Fruit fly (Drosophila melanogaster) whole organism, embryonic: ENCODE results near the gene EMC3.
A peak's percentile ranks its signal among the peaks of the same experiment; 100 is the strongest.

ENCODE experiments used
- Ada2b ChIP-seq: fragments of 200-800 bp; sonication (Bioruptor generic); IDR thresholded peaks from 2 replicates; pipeline ENCODE4 v1.3.6; 2022; ENCODE audit warnings: missing biosample characterization, missing genetic modification characterization
- Adf1 ChIP-seq: fragments of 200-800 bp; sonication (Bioruptor generic); IDR thresholded peaks from 2 replicates; pipeline ENCODE4 v1.3.6; 2022; ENCODE audit warnings: missing biosample characterization, missing genetic modification characterization
- BtbVII ChIP-seq: fragments of 200-800 bp; sonication (Bioruptor generic); optimal IDR thresholded peaks from 3 replicates; lab custom pipeline; 2017; ENCODE audit warnings: missing biosample characterization, mild to moderate bottlenecking, missing genetic modification characterization
- CG12071 ChIP-seq: fragments of 200-800 bp; sonication (Bioruptor generic); optimal IDR thresholded peaks from 3 replicates; lab custom pipeline; 2018; ENCODE audit warnings: missing biosample characterization, mild to moderate bottlenecking, missing genetic modification characterization
- CG1233 ChIP-seq: fragments of 200-800 bp; sonication (Bioruptor generic); optimal IDR thresholded peaks from 4 replicates; lab custom pipeline; 2018; ENCODE audit warnings: missing biosample characterization, mild to moderate bottlenecking, missing genetic modification characterization
- CG12769 ChIP-seq: fragments of 200-800 bp; sonication (Bioruptor generic); optimal IDR thresholded peaks from 2 replicates; lab custom pipeline; 2019; ENCODE audit warnings: missing biosample characterization, mild to moderate bottlenecking, missing genetic modification characterization, moderate library complexity
- CG13775 ChIP-seq: fragments of 200-800 bp; sonication (Bioruptor generic); optimal IDR thresholded peaks from 3 replicates; lab custom pipeline; 2017; ENCODE audit warnings: missing biosample characterization, mild to moderate bottlenecking, missing genetic modification characterization
- CG14050 ChIP-seq: fragments of 200-800 bp; sonication (Bioruptor generic); IDR thresholded peaks from 3 replicates; pipeline ENCODE4 v1.3.6; 2022; ENCODE audit warnings: missing biosample characterization, missing genetic modification characterization
- CG17912 ChIP-seq: fragments of 200-800 bp; sonication (Bioruptor generic); optimal IDR thresholded peaks from 2 replicates; lab custom pipeline; 2018; ENCODE audit warnings: missing biosample characterization, mild to moderate bottlenecking, missing genetic modification characterization
- CG32772 ChIP-seq: fragments of 200-800 bp; sonication (Bioruptor generic); IDR thresholded peaks from 2 replicates; pipeline ENCODE4 v1.3.6; 2022; ENCODE audit warnings: missing biosample characterization, missing genetic modification characterization
- CG3726 ChIP-seq: fragments of 200-800 bp; sonication (Bioruptor generic); IDR thresholded peaks from 3 replicates; pipeline ENCODE4, ENCODE4 v1.3.6; 2022; ENCODE audit warnings: missing biosample characterization, missing genetic modification characterization
- CG3847 ChIP-seq: fragments of 200-800 bp; sonication (Bioruptor generic); IDR thresholded peaks from 2 replicates; pipeline ENCODE4 v1.3.6; 2022; ENCODE audit warnings: missing biosample characterization, missing genetic modification characterization
- CG6272 ChIP-seq: fragments of 200-800 bp; sonication (Bioruptor generic); IDR thresholded peaks from 2 replicates; pipeline ENCODE4 v1.3.6; 2022; ENCODE audit warnings: missing biosample characterization, missing genetic modification characterization
- CG7928 ChIP-seq: fragments of 200-800 bp; sonication (Bioruptor generic); optimal IDR thresholded peaks from 2 replicates; lab custom pipeline; 2017; ENCODE audit warnings: missing biosample characterization, mild to moderate bottlenecking, missing genetic modification characterization
- CG8765 ChIP-seq: fragments of 200-800 bp; sonication (Bioruptor generic); IDR thresholded peaks from 2 replicates; pipeline ENCODE4 v1.3.6; 2022; ENCODE audit warnings: missing biosample characterization, missing genetic modification characterization
- Dll ChIP-seq: fragments of 200-800 bp; sonication (Bioruptor generic); IDR thresholded peaks from 4 replicates; pipeline ENCODE4 v1.3.6; 2022; ENCODE audit warnings: missing biosample characterization, missing genetic modification characterization; ENCODE audit not compliant: partially characterized antibody
- E2f1 ChIP-seq: fragments of 200-800 bp; sonication (Bioruptor generic); IDR thresholded peaks from 2 replicates; pipeline ENCODE4 v1.3.6; 2022; ENCODE audit warnings: missing biosample characterization, missing genetic modification characterization
- Elba2 ChIP-seq: fragments of 200-800 bp; sonication (Bioruptor generic); optimal IDR thresholded peaks from 3 replicates; lab custom pipeline; 2016; ENCODE audit warnings: missing biosample characterization, missing genetic modification characterization
- Gug ChIP-seq: fragments of 200-800 bp; sonication (Bioruptor generic); IDR thresholded peaks from 4 replicates; pipeline ENCODE4 v1.3.6; 2022; ENCODE audit warnings: missing biosample characterization, missing genetic modification characterization
- HLHmδ ChIP-seq: fragments of 200-800 bp; sonication (Bioruptor generic); optimal IDR thresholded peaks from 2 replicates; lab custom pipeline; 2018; ENCODE audit warnings: missing biosample characterization, mild to moderate bottlenecking, missing genetic modification characterization, moderate library complexity
- Hmr ChIP-seq: fragments of 200-800 bp; sonication (Bioruptor generic); optimal IDR thresholded peaks from 3 replicates; lab custom pipeline; 2017; ENCODE audit warnings: mild to moderate bottlenecking, missing biosample characterization, missing genetic modification reagents, missing genetic modification characterization
- Hr3 ChIP-seq: fragments of 200-800 bp; sonication (Bioruptor generic); optimal IDR thresholded peaks from 3 replicates; lab custom pipeline; 2016; ENCODE audit warnings: missing biosample characterization, missing genetic modification characterization
- Hr39 ChIP-seq: fragments of >200 bp; optimal IDR thresholded peaks from 2 replicates; lab custom pipeline; 2017
- Hr51 ChIP-seq, 2 experiments: fragments of 200-800 bp; sonication (Bioruptor generic); optimal IDR thresholded peaks; 2 replicates in 1 of 2; 3 replicates in 1 of 2; lab custom pipeline; 2016 to 2018; ENCODE audit warnings: missing biosample characterization in 2 of 2, missing genetic modification characterization in 2 of 2, mild to moderate bottlenecking in 1 of 2, moderate library complexity in 1 of 2
- Mrtf ChIP-seq: fragments of 200-800 bp; sonication (Bioruptor generic); IDR thresholded peaks from 3 replicates; pipeline ENCODE4 v1.3.6; 2022; ENCODE audit warnings: missing biosample characterization, missing genetic modification characterization
- Poxn ChIP-seq: fragments of 200-800 bp; sonication (Bioruptor generic); IDR thresholded peaks from 2 replicates; pipeline ENCODE4 v1.3.6; 2022; ENCODE audit warnings: missing biosample characterization, missing genetic modification characterization
- Ravus ChIP-seq: fragments of 200-800 bp; sonication (Bioruptor generic); IDR thresholded peaks from 2 replicates; pipeline ENCODE4 v1.3.6; 2022; ENCODE audit warnings: missing biosample characterization, missing genetic modification characterization
- TFAM ChIP-seq: fragments of 200-800 bp; sonication (Bioruptor generic); optimal IDR thresholded peaks from 2 replicates; lab custom pipeline; 2017; ENCODE audit warnings: missing biosample characterization, missing genetic modification characterization, inconsistent platforms
- Tbp ChIP-seq: fragments of >200 bp; optimal IDR thresholded peaks from 2 replicates; lab custom pipeline; 2018; ENCODE audit warnings: missing biosample characterization, missing genetic modification characterization
- YL-1 ChIP-seq: fragments of 200-800 bp; sonication (Bioruptor generic); optimal IDR thresholded peaks from 3 replicates; lab custom pipeline; 2017; ENCODE audit warnings: missing biosample characterization, mild to moderate bottlenecking, missing genetic modification characterization
- abd-A ChIP-seq: fragments of 200-800 bp; sonication (Bioruptor generic); optimal IDR thresholded peaks from 3 replicates; lab custom pipeline; 2019; ENCODE audit warnings: missing biosample characterization, mild to moderate bottlenecking, missing genetic modification characterization, moderate library complexity
- ara ChIP-seq: fragments of 200-800 bp; sonication (Bioruptor generic); IDR thresholded peaks from 2 replicates; pipeline ENCODE4 v1.3.6; 2022; ENCODE audit warnings: missing biosample characterization, missing genetic modification characterization
- bigmax ChIP-seq: fragments of 200-800 bp; sonication (Bioruptor generic); optimal IDR thresholded peaks from 2 replicates; lab custom pipeline; 2018; ENCODE audit warnings: missing biosample characterization, mild to moderate bottlenecking, missing genetic modification characterization
- dmrt11E ChIP-seq: fragments of 200-800 bp; sonication (Bioruptor generic); optimal IDR thresholded peaks from 3 replicates; lab custom pipeline; 2018; ENCODE audit warnings: missing biosample characterization, mild to moderate bottlenecking, missing genetic modification characterization, moderate library complexity
- exex ChIP-seq: fragments of 200-800 bp; sonication (Bioruptor generic); optimal IDR thresholded peaks from 4 replicates; lab custom pipeline; 2018; ENCODE audit warnings: missing biosample characterization, mild to moderate bottlenecking, missing genetic modification characterization, moderate library complexity
- eyg ChIP-seq: fragments of 200-800 bp; sonication (Bioruptor generic); optimal IDR thresholded peaks from 3 replicates; lab custom pipeline; 2016; ENCODE audit warnings: missing biosample characterization, missing genetic modification characterization
- fd3F ChIP-seq: fragments of 200-800 bp; sonication (Bioruptor generic); optimal IDR thresholded peaks from 2 replicates; lab custom pipeline; 2018; ENCODE audit warnings: missing biosample characterization, mild to moderate bottlenecking, missing genetic modification characterization, moderate library complexity
- ftz-f1 ChIP-seq: fragments of 200-800 bp; sonication (Bioruptor generic); optimal IDR thresholded peaks from 2 replicates; lab custom pipeline; 2016; ENCODE audit warnings: missing biosample characterization, missing genetic modification characterization
- gce ChIP-seq: fragments of 200-800 bp; sonication (Bioruptor generic); IDR thresholded peaks from 3 replicates; pipeline ENCODE4 v1.3.6; 2022; ENCODE audit warnings: missing biosample characterization, missing genetic modification characterization
- onecut ChIP-seq: fragments of 200-800 bp; sonication (Bioruptor generic); IDR thresholded peaks from 2 replicates; pipeline ENCODE4 v1.3.6; 2022; ENCODE audit warnings: missing biosample characterization, missing genetic modification characterization
- pan ChIP-seq, 4 experiments: fragments of >200 bp in 3 of 4; fragments of 200-800 bp in 1 of 4; sonication (Bioruptor generic) in 1 of 4; optimal IDR thresholded peaks in 3 of 4; IDR thresholded peaks in 1 of 4; 2 replicates each; pipeline versions ENCODE4 v1.3.6 to Lab custom; 2017 to 2022; ENCODE audit warnings: missing biosample characterization in 2 of 4, missing genetic modification characterization in 2 of 4, mixed read lengths in 1 of 4
- pfk ChIP-seq: fragments of 200-800 bp; sonication (Bioruptor generic); optimal IDR thresholded peaks from 2 replicates; lab custom pipeline; 2018; ENCODE audit warnings: missing biosample characterization, mild to moderate bottlenecking, missing genetic modification characterization, moderate library complexity
- repo ChIP-seq: fragments of 200-800 bp; sonication (Bioruptor generic); optimal IDR thresholded peaks from 2 replicates; lab custom pipeline; 2016; ENCODE audit warnings: missing biosample characterization, missing genetic modification characterization
- rib ChIP-seq: fragments of 200-800 bp; sonication (Bioruptor generic); IDR thresholded peaks from 2 replicates; pipeline ENCODE4 v1.3.6; 2022; ENCODE audit warnings: missing biosample characterization, missing genetic modification characterization
- shn ChIP-seq: fragments of 200-800 bp; sonication (Bioruptor generic); optimal IDR thresholded peaks from 3 replicates; lab custom pipeline; 2016; ENCODE audit warnings: missing biosample characterization, missing genetic modification characterization
- wor ChIP-seq: fragments of 200-800 bp; sonication (Bioruptor generic); IDR thresholded peaks from 2 replicates; pipeline ENCODE4 v1.3.6; 2022; ENCODE audit warnings: missing biosample characterization, missing genetic modification characterization
- zen2 ChIP-seq: fragments of 200-800 bp; sonication (Bioruptor generic); IDR thresholded peaks from 3 replicates; pipeline ENCODE4 v1.3.6; 2022; ENCODE audit warnings: missing biosample characterization, missing genetic modification characterization; ENCODE audit not compliant: partially characterized antibody
- zfh1 ChIP-seq: fragments of 200-800 bp; sonication (Bioruptor generic); IDR thresholded peaks from 3 replicates; pipeline ENCODE4 v1.3.6; 2022; ENCODE audit warnings: missing biosample characterization, missing genetic modification characterization

The EMC3 gene

DNA sequence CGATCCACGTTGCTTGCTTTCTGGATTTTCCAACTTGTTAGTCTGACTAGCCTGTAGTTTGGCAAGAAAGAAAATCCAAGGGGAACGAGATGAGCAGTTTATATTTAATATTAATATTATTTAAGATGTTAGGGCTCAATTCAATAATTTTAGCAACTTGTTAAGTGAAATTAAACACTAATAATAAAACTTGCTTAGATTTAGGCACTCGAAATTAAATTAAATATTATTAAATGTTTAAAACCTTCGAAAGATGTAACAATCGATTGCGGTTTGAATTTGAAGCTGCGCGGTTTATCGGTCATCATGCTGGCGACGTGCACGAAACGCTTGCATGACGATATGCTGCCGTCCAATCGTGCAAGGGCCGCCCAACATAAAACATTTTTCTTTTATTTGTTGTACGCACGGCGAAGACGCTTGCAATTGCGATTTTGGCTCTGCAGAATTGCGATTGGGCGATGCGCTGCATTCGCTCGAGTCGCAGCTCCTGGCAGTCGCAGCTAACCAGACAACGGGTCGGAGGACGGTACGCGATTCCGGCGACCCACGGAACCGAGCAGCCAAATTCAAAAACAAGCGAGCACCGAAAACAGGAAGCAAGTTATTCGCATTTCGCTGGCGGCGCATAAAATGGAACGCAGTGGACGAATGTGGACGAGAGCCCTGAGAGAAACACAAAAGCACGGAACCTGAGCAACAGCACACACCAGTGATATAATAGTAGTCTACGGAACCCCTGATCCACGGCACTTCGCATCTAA is 5.0 kb upstream of the EMC3 start, which contains the start of the genes Vha16-5 and CG12299 (continued):
- TF ChIP-seq CG8765 (GFP tag; lab: Robert Waterston, UW) = peak; percentile 88; the same call in 1 of the 2 replicates
- peak; percentile 90 for TF ChIP-seq shn
- TF ChIP-seq Hr3 (GFP tag; lab: Kevin White, UChicago) = peak; percentile 81
- TF ChIP-seq Poxn (GFP tag; lab: Robert Waterston, UW) = peak; percentile 21; the same call in 1 of the 2 replicates
- TF ChIP-seq CG32772 = peak; percentile 88
- TF ChIP-seq bigmax (GFP tag; lab: Kevin White, UChicago) = no peak
- TF ChIP-seq BtbVII (GFP tag; lab: Kevin White, UChicago) = no peak
- peak; percentile 91 for TF ChIP-seq CG6272 (GFP tag; lab: Robert Waterston, UW)
- peak; percentile 74; the same call in 3 of the 4 replicates for TF ChIP-seq Gug (GFP tag; lab: Robert Waterston, UW)
- TF ChIP-seq CG3726 = peak; percentile 63; the same call in 2 of the 3 replicates
- TF ChIP-seq YL-1 = no peak
- TF ChIP-seq TFAM (GFP tag; lab: Kevin White, UChicago) = no peak
- peak; percentile 35 for TF ChIP-seq Ravus
- peak; percentile 89 for TF ChIP-seq Mrtf
- TF ChIP-seq Hr51 (GFP tag; optimal IDR thresholded peaks at IDR 0.05; lab: Kevin White, UChicago) = peak in 1 of 2 experiments; percentile 90
- TF ChIP-seq Elba2 (GFP tag; lab: Kevin White, UChicago) = peak; percentile 55
- no peak for TF ChIP-seq Hmr (GFP tag; lab: Kevin White, UChicago)
- TF ChIP-seq fd3F = peak; percentile 32
- peak; percentile 90 for TF ChIP-seq CG3847 (GFP tag; lab: Robert Waterston, UW)
- TF ChIP-seq HLHmδ = no peak
- peak; percentile 93 for TF ChIP-seq ara
- TF ChIP-seq CG12769 (tag; lab: Kevin White, UChicago) = no peak
- no peak for TF ChIP-seq Hr39 (lab: Kevin White, UChicago)
- TF ChIP-seq CG14050 (GFP tag; lab: Robert Waterston, UW) = peak; percentile 87
- TF ChIP-seq ftz-f1 (GFP tag; lab: Kevin White, UChicago) = peak; percentile 68
- TF ChIP-seq pan (optimal IDR thresholded peaks at IDR 0.05; lab: Kevin White, UChicago) = no peak
- peak in 1 of 2 experiments; percentile 88 for TF ChIP-seq pan (GFP tag; optimal IDR thresholded peaks at IDR 0.05 in 1 of 2, IDR thresholded peaks at IDR 0.05 in 1 of 2)
- peak; percentile 87 for TF ChIP-seq E2f1
- no peak for TF ChIP-seq Tbp
- TF ChIP-seq Adf1 = peak; percentile 72
- TF ChIP-seq exex = no peak
- TF ChIP-seq Dll = peak; percentile 64; the same call in 3 of the 4 replicates
- TF ChIP-seq eyg (GFP tag; lab: Kevin White, UChicago) = peak; percentile 74
- TF ChIP-seq repo (GFP tag; lab: Kevin White, UChicago) = peak; percentile 88
- TF ChIP-seq zfh1 (GFP tag; lab: Robert Waterston, UW) = peak; percentile 94
- TF ChIP-seq CG12071 (GFP tag; lab: Kevin White, UChicago) = no peak
- no peak for TF ChIP-seq gce (GFP tag; lab: Robert Waterston, UW)
- peak; percentile 91 for TF ChIP-seq CG13775
- peak; percentile 91 for TF ChIP-seq dmrt11E (tag; lab: Kevin White, UChicago)
- TF ChIP-seq CG17912 (GFP tag; lab: Kevin White, UChicago) = no peak
- no peak for TF ChIP-seq abd-A (tag; lab: Kevin White, UChicago)
- TF ChIP-seq Ada2b (GFP tag; lab: Robert Waterston, UW) = peak; percentile 90
- TF ChIP-seq pfk (GFP tag; lab: Kevin White, UChicago) = no peak
- TF ChIP-seq CG1233 (GFP tag; lab: Kevin White, UChicago) = peak; percentile 35
- peak; percentile 30 for TF ChIP-seq CG7928 (GFP tag; lab: Kevin White, UChicago)
- TF ChIP-seq wor (GFP tag; lab: Robert Waterston, UW) = peak; percentile 77
- TF ChIP-seq zen2 (GFP tag; lab: Robert Waterston, UW) = peak; percentile 57; the same call in 1 of the 3 replicates
- peak; percentile 57; the same call in 1 of the 2 replicates for TF ChIP-seq rib
- TF ChIP-seq onecut (GFP tag; lab: Robert Waterston, UW) = peak; percentile 89
